Worm (Caenorhabditis elegans) whole organism, midembryonic: ENCODE measurements around the gene lury-1.

Source experiments
- cog-1 ChIP-seq: sonication (generic microtip); optimal IDR thresholded peaks from 2 replicates; lab custom pipeline; 2016; ENCODE audit warnings: missing genetic modification characterization, missing compliant biosample characterization
- flt-1 ChIP-seq: fragments of 200-800 bp; sonication (Bioruptor generic); IDR thresholded peaks from 2 replicates; pipeline ENCODE4 v1.3.6; 2022; ENCODE audit warnings: missing genetic modification characterization, missing compliant biosample characterization
- med-1 ChIP-seq: sonication (generic microtip); optimal IDR thresholded peaks from 2 replicates; lab custom pipeline; 2017; ENCODE audit warnings: missing genetic modification characterization, mild to moderate bottlenecking, missing compliant biosample characterization, antibody characterized with exemption, missing genetic modification reagents; ENCODE audit not compliant: insufficient read depth
- ref-1 ChIP-seq: fragments of 200-800 bp; sonication (Bioruptor generic); conservative IDR thresholded peaks from 2 replicates; pipeline ENCODE4 v1.3.6; 2022; ENCODE audit warnings: missing genetic modification reagents, missing genetic modification characterization, missing compliant biosample characterization
- ztf-23 ChIP-seq: fragments of 200-800 bp; sonication (Bioruptor generic); IDR thresholded peaks from 2 replicates; pipeline ENCODE4 v1.3.6; 2022; ENCODE audit warnings: missing genetic modification reagents, missing genetic modification characterization, missing compliant biosample characterization
- ztf-29 ChIP-seq: fragments of 200-800 bp; sonication (Bioruptor generic); IDR thresholded peaks from 2 replicates; pipeline ENCODE4 v1.3.6; 2022; ENCODE audit warnings: missing genetic modification reagents, missing genetic modification characterization, missing compliant biosample characterization

ce11 chrIII:12215596-12215995 is 29.4 kb downstream of the lury-1 start, which contains the start of gene Y75B8A.13:
- no peak for TF ChIP-seq flt-1 (GFP tag; lab: Robert Waterston, UW)
- TF ChIP-seq ztf-29 (GFP tag; lab: Robert Waterston, UW) = no peak
- TF ChIP-seq ref-1 (GFP tag; lab: Robert Waterston, UW) = no peak
- no peak for TF ChIP-seq cog-1
- no peak for TF ChIP-seq med-1 (GFP tag; lab: Kevin White, UChicago)
- no peak for TF ChIP-seq ztf-23 (GFP tag; lab: Robert Waterston, UW)
